Fruit fly (Drosophila melanogaster): Measurements from ENCODE around the gene CG6607.
A peak's percentile ranks its signal among the peaks of the same experiment; 100 is the strongest.

CG6607 gene

DNA sequence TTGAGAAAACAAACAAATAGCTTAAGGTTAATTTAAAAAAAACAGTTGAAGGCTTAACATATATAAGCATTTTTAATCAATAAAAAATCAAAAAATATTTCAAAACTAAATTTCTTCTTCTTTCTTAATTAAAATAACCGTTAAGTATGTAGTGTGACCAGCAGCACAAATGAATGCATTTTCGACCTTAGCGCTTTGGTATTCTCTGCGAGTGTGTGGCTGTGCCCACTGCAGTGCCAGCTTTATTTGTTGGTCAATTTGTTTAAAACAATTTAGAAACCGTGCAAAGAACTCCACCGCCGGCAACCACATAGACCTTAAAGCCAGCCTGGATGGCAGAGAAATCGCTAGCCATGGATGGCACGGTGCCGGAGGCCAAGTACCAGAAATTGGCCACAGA is at the start of gene CG6607:
Gene CG6607, plus strand, starts transcription at position 203 of the 400 bp plus-strand sequence.
- TF ChIP-seq usp (GFP tag; optimal IDR thresholded peaks at IDR 0.05) = no peak
- TF ChIP-seq Myc (optimal IDR thresholded peaks at IDR 0.05) = no peak
- TF ChIP-seq jim (GFP tag; optimal IDR thresholded peaks at IDR 0.05) = no peak
- TF ChIP-seq Jra (GFP tag; optimal IDR thresholded peaks at IDR 0.05) = no peak
- TF ChIP-seq Mio (GFP tag; optimal IDR thresholded peaks at IDR 0.05) = no peak
- TF ChIP-seq HLH106 (tag; optimal IDR thresholded peaks at IDR 0.05) = no peak
- no peak for TF ChIP-seq tai (GFP tag; optimal IDR thresholded peaks at IDR 0.05)
- no peak for TF ChIP-seq Dif (GFP tag; optimal IDR thresholded peaks at IDR 0.05; ENCODE audit: partially characterized antibody)
- TF ChIP-seq Hr83 (GFP tag; optimal IDR thresholded peaks at IDR 0.05; ENCODE audit: poor library complexity, severe bottlenecking) = no peak
- TF ChIP-seq Vsx2 (GFP tag; optimal IDR thresholded peaks at IDR 0.05; ENCODE audit: partially characterized antibody) = no peak
- no peak for TF ChIP-seq br (GFP tag; optimal IDR thresholded peaks at IDR 0.05)
- TF ChIP-seq foxo (GFP tag; optimal IDR thresholded peaks at IDR 0.05) = no peak
- no peak for TF ChIP-seq Abd-B (GFP tag; optimal IDR thresholded peaks at IDR 0.05)
- no peak for TF ChIP-seq CG32264 (GFP tag; optimal IDR thresholded peaks at IDR 0.05)
- no peak for TF ChIP-seq N (GFP tag; optimal IDR thresholded peaks at IDR 0.05)
- TF ChIP-seq ey (GFP tag; optimal IDR thresholded peaks at IDR 0.05) = no peak
- no peak for TF ChIP-seq lola (GFP tag; optimal IDR thresholded peaks at IDR 0.05)
- TF ChIP-seq fru (GFP tag; optimal IDR thresholded peaks at IDR 0.05) = no peak
- TF ChIP-seq OdsH (GFP tag; optimal IDR thresholded peaks at IDR 0.05) = no peak

DNA sequence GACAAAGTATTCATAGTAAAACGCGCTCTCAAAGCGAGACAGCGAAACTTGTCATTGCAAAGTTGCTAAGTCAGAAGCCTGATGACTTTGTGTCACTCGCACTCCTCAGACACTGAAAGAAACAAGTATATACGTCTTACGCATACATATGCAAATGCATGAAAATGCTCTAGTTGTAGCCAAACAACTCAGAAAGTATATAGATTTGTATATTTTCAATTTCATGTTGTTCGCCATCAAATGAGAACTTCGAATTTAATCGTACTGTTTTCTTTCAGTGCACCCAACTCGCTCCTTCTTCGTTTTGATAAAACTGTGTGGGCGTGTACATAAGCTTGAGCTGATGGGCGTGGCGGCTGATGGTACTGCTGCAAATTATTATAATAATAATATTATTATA is 46.8 kb upstream of the CG6607 start:
- TF ChIP-seq fru (GFP tag; optimal IDR thresholded peaks at IDR 0.05) (no peak), sage (GFP tag; optimal IDR thresholded peaks at IDR 0.05) (no peak), N (GFP tag; optimal IDR thresholded peaks at IDR 0.05) (no peak), sv (GFP tag; optimal IDR thresholded peaks at IDR 0.05) (no peak), rgr (GFP tag; optimal IDR thresholded peaks at IDR 0.05) (no peak), GATAd (GFP tag; optimal IDR thresholded peaks at IDR 0.05) (no peak), Hr78 (GFP tag; optimal IDR thresholded peaks at IDR 0.05) (no peak), lola (GFP tag; optimal IDR thresholded peaks at IDR 0.05) (no peak), Jra (GFP tag; optimal IDR thresholded peaks at IDR 0.05) (no peak), Hnf4 (GFP tag; optimal IDR thresholded peaks at IDR 0.05) (no peak), br (GFP tag; optimal IDR thresholded peaks at IDR 0.05) (no peak)

DNA sequence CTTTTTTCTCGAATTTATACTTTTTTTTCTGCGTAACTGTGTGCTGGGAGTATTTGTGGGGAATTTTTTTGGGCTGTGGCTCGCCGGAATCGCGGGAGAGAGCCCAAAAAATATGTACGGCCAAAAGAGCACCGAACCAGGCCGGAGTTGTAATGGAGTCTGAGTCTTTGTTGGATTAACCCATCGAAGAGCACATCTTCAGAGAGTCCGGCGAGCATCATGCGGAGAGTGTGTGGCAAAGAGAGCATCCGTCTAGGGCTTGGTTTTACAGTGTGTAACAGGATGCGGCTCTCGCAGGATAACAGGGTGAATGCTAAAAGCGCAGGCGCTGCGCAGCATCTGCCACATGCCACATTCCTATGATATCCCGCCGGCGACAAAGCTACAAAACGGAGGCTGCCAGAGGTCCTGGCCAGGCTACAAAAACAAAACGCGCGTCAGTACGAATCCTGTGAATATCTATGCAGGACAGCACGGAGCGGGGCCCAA is 42.8 kb upstream of the CG6607 start, which contains the start of gene nAChRalpha2:
Gene nAChRalpha2, plus strand, starts transcription at position 439 of the 489 bp plus-strand sequence.
- TF ChIP-seq psq (GFP tag; optimal IDR thresholded peaks at IDR 0.05) (no peak), OdsH (GFP tag; optimal IDR thresholded peaks at IDR 0.05) (no peak), CG32264 (GFP tag; optimal IDR thresholded peaks at IDR 0.05) (no peak), ey (GFP tag; optimal IDR thresholded peaks at IDR 0.05) (no peak), Sp1 (GFP tag; optimal IDR thresholded peaks at IDR 0.05) (no peak), dsf (GFP tag; optimal IDR thresholded peaks at IDR 0.05; ENCODE audit: borderline replicate concordance) (no peak), Myc (optimal IDR thresholded peaks at IDR 0.05) (no peak), dl (GFP tag; optimal IDR thresholded peaks at IDR 0.05; ENCODE audit: insufficient read depth in 1 of 2, partially characterized antibody in 2 of 2) (no peak), Rel (GFP tag; optimal IDR thresholded peaks at IDR 0.05) (no peak), Rel (tag; optimal IDR thresholded peaks at IDR 0.05) (no peak), sage (GFP tag; optimal IDR thresholded peaks at IDR 0.05) (no peak), Hr83 (GFP tag; optimal IDR thresholded peaks at IDR 0.05; ENCODE audit: poor library complexity, severe bottlenecking) (no peak), sv (GFP tag; optimal IDR thresholded peaks at IDR 0.05) (no peak), Mio (GFP tag; optimal IDR thresholded peaks at IDR 0.05) (no peak), fru (GFP tag; optimal IDR thresholded peaks at IDR 0.05) (no peak), Dif (GFP tag; optimal IDR thresholded peaks at IDR 0.05; ENCODE audit: partially characterized antibody) (no peak)

DNA sequence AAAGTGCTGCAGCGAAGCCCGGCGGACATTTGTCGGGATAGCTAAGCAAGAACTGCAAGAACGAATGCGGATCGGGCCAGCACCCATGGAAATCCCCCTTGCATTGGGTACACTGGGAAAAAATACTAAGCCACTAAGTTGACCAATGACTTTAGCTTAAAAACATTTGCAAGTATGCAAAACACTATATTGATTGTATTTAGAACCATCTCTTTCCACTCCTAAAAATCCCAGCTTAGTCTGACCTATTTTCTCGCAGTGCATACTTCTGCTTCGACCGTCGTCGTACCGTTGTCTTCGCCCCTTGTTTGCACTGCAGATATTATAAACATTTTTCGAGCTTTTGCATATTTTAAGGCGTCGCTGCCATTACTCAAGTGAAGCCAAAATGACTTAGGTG is 31.8 kb upstream of the CG6607 start:
- TF ChIP-seq N (GFP tag; optimal IDR thresholded peaks at IDR 0.05) (no peak), Rel (GFP tag; optimal IDR thresholded peaks at IDR 0.05) (no peak), Rel (tag; optimal IDR thresholded peaks at IDR 0.05) (no peak), fru (GFP tag; optimal IDR thresholded peaks at IDR 0.05) (peak; percentile 52), foxo (GFP tag; optimal IDR thresholded peaks at IDR 0.05) (peak in 1 of 2 experiments; percentile 49), Jra (GFP tag; optimal IDR thresholded peaks at IDR 0.05) (no peak), dmrt93B (GFP tag; optimal IDR thresholded peaks at IDR 0.05) (no peak), Hr78 (GFP tag; optimal IDR thresholded peaks at IDR 0.05) (no peak), Hr83 (GFP tag; optimal IDR thresholded peaks at IDR 0.05; ENCODE audit: poor library complexity, severe bottlenecking) (no peak), HLH106 (tag; optimal IDR thresholded peaks at IDR 0.05) (peak; percentile 47), jim (GFP tag; optimal IDR thresholded peaks at IDR 0.05) (no peak), dsf (GFP tag; optimal IDR thresholded peaks at IDR 0.05; ENCODE audit: borderline replicate concordance) (no peak), sage (GFP tag; optimal IDR thresholded peaks at IDR 0.05) (no peak), tai (GFP tag; optimal IDR thresholded peaks at IDR 0.05) (no peak), Myc (optimal IDR thresholded peaks at IDR 0.05) (no peak), Vsx2 (GFP tag; optimal IDR thresholded peaks at IDR 0.05; ENCODE audit: partially characterized antibody) (no peak), woc (GFP tag; optimal IDR thresholded peaks at IDR 0.05) (no peak), sv (GFP tag; optimal IDR thresholded peaks at IDR 0.05) (no peak), Mio (GFP tag; optimal IDR thresholded peaks at IDR 0.05) (no peak), ey (GFP tag; optimal IDR thresholded peaks at IDR 0.05) (peak; percentile 41), Sp1 (GFP tag; optimal IDR thresholded peaks at IDR 0.05) (peak; percentile 26), h (GFP tag; optimal IDR thresholded peaks at IDR 0.05) (peak; percentile 52), rgr (GFP tag; optimal IDR thresholded peaks at IDR 0.05) (peak; percentile 40)

Data from whole organism, wandering third instar larva.